Fruit fly (Drosophila melanogaster) S2 (cell line): ENCODE data around the gene CG15725.

Experiments used
- CG8478 ChIP-seq: fragments of >200 bp; optimal IDR thresholded peaks from 2 replicates; lab custom pipeline; 2018
- CTCF ChIP-seq, 2 experiments: fragments of >200 bp; optimal IDR thresholded peaks; 2 replicates each; lab custom pipeline; 2018

- TF ChIP-seq CG8478 (lab: Kevin White, UChicago) (no peak), CTCF (optimal IDR thresholded peaks at IDR 0.05; lab: Kevin White, UChicago) (no peak)
These were observed 28.1 kb downstream of the CG15725 start for dm6 chrX:12733770-12734189.
